Worm (Caenorhabditis elegans) whole organism, L4 larva: ENCODE results near the gene srx-112.

Experiments used
- T20F7.1 ChIP-seq: fragments of 200-800 bp; sonication (Bioruptor generic); optimal IDR thresholded peaks from 2 replicates; lab custom pipeline; 2018; ENCODE audit warnings: mild to moderate bottlenecking, missing genetic modification characterization, missing compliant biosample characterization
- Y5F2A.4 ChIP-seq: fragments of 200-800 bp; sonication (Bioruptor generic); optimal IDR thresholded peaks from 2 replicates; lab custom pipeline; 2018; ENCODE audit warnings: mild to moderate bottlenecking, missing genetic modification characterization, missing compliant biosample characterization
- Y75B8A.6 ChIP-seq: fragments of 200-800 bp; sonication (Bioruptor generic); IDR thresholded peaks from 2 replicates; pipeline ENCODE4 v1.3.6; 2022; ENCODE audit warnings: missing genetic modification reagents, missing genetic modification characterization, missing compliant biosample characterization
- ZK337.2 ChIP-seq: fragments of 200-800 bp; sonication (Bioruptor generic); IDR thresholded peaks from 2 replicates; pipeline ENCODE4 v1.3.6; 2022; ENCODE audit warnings: missing genetic modification reagents, missing genetic modification characterization, missing compliant biosample characterization
- ZK546.5 ChIP-seq, 2 experiments: sonication (generic microtip); optimal IDR thresholded peaks; 2 replicates each; lab custom pipeline; 2017; ENCODE audit warnings: missing biosample characterization in 2 of 2, missing genetic modification characterization in 2 of 2
- aha-1 ChIP-seq: fragments of 150-350 bp; peaks from one replicate; lab custom pipeline; 2014; ENCODE audit warnings: missing biosample characterization, missing genetic modification characterization
- attf-4 ChIP-seq: sonication (generic microtip); optimal IDR thresholded peaks from 3 replicates; lab custom pipeline; 2017; ENCODE audit warnings: missing biosample characterization, missing genetic modification characterization
- ceh-44 ChIP-seq: fragments of 200-800 bp; sonication (Bioruptor generic); IDR thresholded peaks from 2 replicates; pipeline ENCODE4 v1.3.6; 2022; ENCODE audit warnings: missing genetic modification reagents, missing genetic modification characterization, missing compliant biosample characterization
- ceh-62 ChIP-seq: sonication (generic microtip); optimal IDR thresholded peaks from 2 replicates; lab custom pipeline; 2017; ENCODE audit warnings: missing biosample characterization, missing genetic modification characterization
- daf-12 ChIP-seq: fragments of 150-350 bp; optimal IDR thresholded peaks from 2 replicates; lab custom pipeline; 2014; ENCODE audit warnings: missing biosample characterization, missing genetic modification reagents, missing genetic modification characterization
- daf-19 ChIP-seq: fragments of 200-800 bp; sonication (Bioruptor generic); conservative IDR thresholded peaks from 2 replicates; pipeline ENCODE4 v1.3.6; 2022; ENCODE audit warnings: missing genetic modification characterization, missing compliant biosample characterization
- dmd-6 ChIP-seq: fragments of 200-800 bp; sonication (Bioruptor generic); IDR thresholded peaks from 2 replicates; pipeline ENCODE4 v1.3.6; 2022; ENCODE audit warnings: missing genetic modification reagents, missing genetic modification characterization, missing compliant biosample characterization
- dmd-9 ChIP-seq: fragments of 200-800 bp; sonication (Bioruptor generic); IDR thresholded peaks from 2 replicates; pipeline ENCODE4 v1.3.6; 2022; ENCODE audit warnings: missing genetic modification reagents, missing genetic modification characterization, missing compliant biosample characterization
- egl-27 ChIP-seq: sonication (generic microtip); optimal IDR thresholded peaks from 3 replicates; lab custom pipeline; 2017; ENCODE audit warnings: missing biosample characterization, missing genetic modification reagents, missing genetic modification characterization
- egl-43 ChIP-seq: fragments of 200-800 bp; sonication (Bioruptor generic); IDR thresholded peaks from 2 replicates; pipeline ENCODE4 v1.3.6; 2022; ENCODE audit warnings: missing genetic modification reagents, missing genetic modification characterization, missing compliant biosample characterization
- fos-1 ChIP-seq: fragments of 150-350 bp; optimal IDR thresholded peaks from 2 replicates; lab custom pipeline; 2014; ENCODE audit warnings: missing biosample characterization, missing genetic modification characterization
- gei-8 ChIP-seq: fragments of 200-800 bp; sonication (Bioruptor generic); optimal IDR thresholded peaks from 2 replicates; lab custom pipeline; 2018; ENCODE audit warnings: mild to moderate bottlenecking, missing genetic modification characterization, missing compliant biosample characterization
- lin-1 ChIP-seq: fragments of 200-800 bp; sonication (Bioruptor generic); IDR thresholded peaks from 2 replicates; pipeline ENCODE4 v1.3.6; 2022; ENCODE audit warnings: missing genetic modification reagents, missing genetic modification characterization, missing compliant biosample characterization
- lin-29 ChIP-seq: fragments of 200-800 bp; sonication (Bioruptor generic); IDR thresholded peaks from 2 replicates; pipeline ENCODE4 v1.3.6; 2022; ENCODE audit warnings: missing genetic modification reagents, missing genetic modification characterization, missing compliant biosample characterization
- lin-39 ChIP-seq: fragments of 150-350 bp; optimal IDR thresholded peaks from 2 replicates; lab custom pipeline; 2014; ENCODE audit warnings: missing biosample characterization, missing genetic modification reagents, missing genetic modification characterization
- madf-5 ChIP-seq, 2 experiments: fragments of 200-800 bp; sonication (Bioruptor generic); IDR thresholded peaks; 2 replicates each; pipeline ENCODE4 v1.3.6; 2022; ENCODE audit warnings: missing compliant biosample characterization in 2 of 2, missing genetic modification characterization in 2 of 2
- mdt-29 ChIP-seq: fragments of 200-800 bp; sonication (Bioruptor generic); IDR thresholded peaks from 2 replicates; pipeline ENCODE4 v1.3.6; 2022; ENCODE audit warnings: missing genetic modification reagents, missing genetic modification characterization, missing compliant biosample characterization
- nhr-111 ChIP-seq: fragments of 200-800 bp; sonication (Bioruptor generic); optimal IDR thresholded peaks from 2 replicates; lab custom pipeline; 2018; ENCODE audit warnings: mild to moderate bottlenecking, missing genetic modification characterization, missing compliant biosample characterization
- nhr-25 ChIP-seq: sonication (generic microtip); optimal IDR thresholded peaks from 2 replicates; lab custom pipeline; 2017; ENCODE audit warnings: missing genetic modification characterization, mild to moderate bottlenecking, missing compliant biosample characterization, antibody characterized with exemption, moderate library complexity, borderline replicate concordance; ENCODE audit not compliant: insufficient read depth
- nhr-28 ChIP-seq: fragments of 150-350 bp; optimal IDR thresholded peaks from 2 replicates; lab custom pipeline; 2014; ENCODE audit warnings: missing biosample characterization, missing genetic modification characterization
- nhr-42 ChIP-seq: fragments of 200-800 bp; sonication (Bioruptor generic); IDR thresholded peaks from 2 replicates; pipeline ENCODE4 v1.3.6; 2022; ENCODE audit warnings: missing genetic modification characterization, missing compliant biosample characterization
- nhr-6 ChIP-seq: fragments of 150-350 bp; optimal IDR thresholded peaks from 2 replicates; lab custom pipeline; 2014; ENCODE audit warnings: missing biosample characterization, missing genetic modification characterization
- pha-4 ChIP-seq, 2 experiments: fragments of 150-350 bp in 1 of 2; fragments of 200-800 bp in 1 of 2; sonication (Bioruptor generic) in 1 of 2; IDR thresholded peaks in 1 of 2; optimal IDR thresholded peaks in 1 of 2; 2 replicates each; pipeline versions ENCODE4 v1.3.6 to Lab custom; 2014 to 2022; ENCODE audit warnings: missing genetic modification characterization in 2 of 2, missing genetic modification reagents in 2 of 2, missing biosample characterization in 1 of 2, missing compliant biosample characterization in 1 of 2
- snpc-4 ChIP-seq: fragments of 150-350 bp; optimal IDR thresholded peaks from 2 replicates; lab custom pipeline; 2014; ENCODE audit warnings: missing biosample characterization, missing genetic modification characterization
- tag-97 ChIP-seq: fragments of 200-800 bp; sonication (Bioruptor generic); IDR thresholded peaks from 2 replicates; pipeline ENCODE4 v1.3.6; 2022; ENCODE audit warnings: missing genetic modification characterization, missing compliant biosample characterization
- tra-1 ChIP-seq: fragments of 200-800 bp; sonication (Bioruptor generic); IDR thresholded peaks from 2 replicates; pipeline ENCODE4 v1.3.6; 2022; ENCODE audit warnings: missing genetic modification reagents, missing genetic modification characterization, missing compliant biosample characterization
- unc-39 ChIP-seq: sonication (generic microtip); optimal IDR thresholded peaks from 2 replicates; lab custom pipeline; 2017; ENCODE audit warnings: missing biosample characterization, missing genetic modification characterization
- unc-62 ChIP-seq, 3 experiments: fragments of 150-350 bp in 1 of 3; sonication (generic microtip); optimal IDR thresholded peaks in 2 of 3; peaks in 1 of 3; 1 replicate in 1 of 3; 2 replicates in 2 of 3; lab custom pipeline; 2014 to 2017; ENCODE audit warnings: missing biosample characterization in 3 of 3, missing genetic modification characterization in 3 of 3, missing genetic modification reagents in 3 of 3, missing genotype in 1 of 3
- zag-1 ChIP-seq: fragments of 150-350 bp; optimal IDR thresholded peaks from 2 replicates; lab custom pipeline; 2014; ENCODE audit warnings: missing biosample characterization, missing genetic modification characterization
- zip-2 ChIP-seq: fragments of 150-350 bp; optimal IDR thresholded peaks from 2 replicates; lab custom pipeline; 2014; ENCODE audit warnings: missing biosample characterization, missing genetic modification characterization

srx-112 gene

DNA sequence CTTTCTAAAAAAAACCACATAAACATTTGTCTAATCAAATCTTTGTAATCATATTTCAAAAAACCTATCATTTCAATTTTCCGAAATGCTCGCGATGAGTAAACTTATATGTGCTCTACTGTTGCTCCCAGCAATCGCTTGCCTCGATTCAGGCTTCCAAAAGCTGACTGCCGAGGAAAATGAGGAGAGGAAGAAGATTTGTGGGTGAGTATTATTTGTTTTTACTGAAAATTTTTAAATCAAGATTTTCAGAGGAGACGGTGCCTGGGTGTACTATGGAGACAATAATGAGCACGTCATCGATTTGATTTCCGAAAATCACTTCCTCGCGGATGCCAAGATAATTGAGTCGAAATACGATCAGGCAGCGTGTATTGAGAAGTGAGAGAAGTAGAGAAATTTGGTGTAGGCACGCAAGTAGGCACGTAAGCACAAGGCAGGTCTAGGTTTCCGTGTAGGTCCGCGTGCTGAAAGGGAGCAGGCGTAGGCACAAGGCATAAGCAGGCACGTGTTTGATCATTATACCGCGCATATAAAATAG is 40.1 kb downstream of the srx-112 start, which contains the start of gene C46E10.1:
C46E10.1 (plus strand) TSS at position 51 of the 541 bp plus-strand sequence.
- no peak for TF ChIP-seq nhr-42 (GFP tag; lab: Robert Waterston, UW)
- TF ChIP-seq aha-1 (tag; lab: Kevin White, UChicago), result peak; percentile 90

DNA sequence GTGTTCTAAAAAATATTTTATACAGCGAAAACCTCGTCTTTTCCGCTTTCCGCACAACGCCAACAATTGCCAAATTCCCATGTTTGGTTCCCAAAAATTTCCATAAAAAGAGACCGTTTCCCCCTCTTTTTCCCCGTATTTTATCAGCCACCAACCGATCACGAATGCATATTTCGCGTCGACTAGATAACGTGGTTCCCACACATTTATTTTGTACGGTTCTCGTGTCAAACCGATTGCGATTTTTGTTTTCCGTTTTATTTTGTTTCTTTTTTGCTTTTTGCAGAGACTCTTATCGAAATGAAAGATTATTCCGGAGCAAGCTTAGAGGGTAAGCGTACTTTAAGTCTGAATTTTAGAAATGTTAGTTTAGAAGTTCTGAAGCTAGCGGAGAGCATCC is 43.4 kb downstream of the srx-112 start, which contains the start of gene C46E10.3:
C46E10.3 (plus strand) TSS at position 301 of the 400 bp plus-strand sequence.
- no peak for TF ChIP-seq ceh-62 (tag; lab: Kevin White, UChicago)
- no peak for TF ChIP-seq tra-1 (GFP tag; lab: Robert Waterston, UW)
- no peak for TF ChIP-seq Y75B8A.6
- no peak for TF ChIP-seq lin-39 (tag; lab: Kevin White, UChicago)
- no peak for TF ChIP-seq nhr-111 (GFP tag; lab: Kevin White, UChicago)
- TF ChIP-seq zip-2 (tag; lab: Kevin White, UChicago), result no peak
- TF ChIP-seq dmd-9 (GFP tag; lab: Robert Waterston, UW), result no peak
- TF ChIP-seq egl-43, result no peak
- TF ChIP-seq unc-39, result no peak
- TF ChIP-seq egl-27, result no peak
- TF ChIP-seq mdt-29 (GFP tag; lab: Robert Waterston, UW), result no peak
- TF ChIP-seq fos-1, result no peak
- no peak for TF ChIP-seq madf-5 (GFP tag; IDR thresholded peaks at IDR 0.05; lab: Robert Waterston, UW)
- TF ChIP-seq nhr-28 (tag; lab: Kevin White, UChicago), result no peak
- TF ChIP-seq attf-4, result no peak
- TF ChIP-seq daf-19 (GFP tag; lab: Robert Waterston, UW), result no peak
- no peak for TF ChIP-seq daf-12 (tag; lab: Kevin White, UChicago)
- no peak for TF ChIP-seq ZK546.5 (tag; optimal IDR thresholded peaks at IDR 0.05; lab: Kevin White, UChicago)
- no peak for TF ChIP-seq pha-4 (GFP tag; IDR thresholded peaks at IDR 0.05; lab: Robert Waterston, UW)
- no peak for TF ChIP-seq pha-4 (tag; optimal IDR thresholded peaks at IDR 0.05; lab: Kevin White, UChicago)
- no peak for TF ChIP-seq tag-97 (GFP tag; lab: Robert Waterston, UW)
- TF ChIP-seq, all 104 proteins: peak for 0

DNA sequence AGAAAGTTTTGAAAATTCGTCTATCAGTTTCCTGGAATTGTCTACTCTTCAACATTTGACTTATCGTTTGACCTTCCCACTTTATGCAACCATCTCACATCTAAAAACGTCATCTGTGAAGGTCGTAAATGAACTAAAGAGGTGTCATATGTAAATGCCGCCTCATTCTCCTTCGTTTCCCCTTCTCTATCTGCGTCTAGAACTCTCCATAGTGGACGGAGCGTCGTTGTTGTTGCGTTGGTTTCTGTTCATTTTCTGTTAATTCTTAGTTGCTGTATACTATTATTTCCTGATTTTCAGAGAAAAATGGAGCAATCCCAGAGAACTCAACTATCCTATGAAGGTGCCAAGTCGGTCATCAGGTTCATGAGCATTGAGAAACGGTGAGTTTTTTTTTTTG is 47.4 kb downstream of the srx-112 start, which contains the start of gene fbxc-52:
fbxc-52 (plus strand) TSS at position 301 of the 400 bp plus-strand sequence.
- TF ChIP-seq unc-62 (GFP tag; optimal IDR thresholded peaks at IDR 0.05 in 1 of 2; lab: Kevin White, UChicago) (no peak), unc-62 (tag; optimal IDR thresholded peaks at IDR 0.05; lab: Kevin White, UChicago) (no peak)

DNA sequence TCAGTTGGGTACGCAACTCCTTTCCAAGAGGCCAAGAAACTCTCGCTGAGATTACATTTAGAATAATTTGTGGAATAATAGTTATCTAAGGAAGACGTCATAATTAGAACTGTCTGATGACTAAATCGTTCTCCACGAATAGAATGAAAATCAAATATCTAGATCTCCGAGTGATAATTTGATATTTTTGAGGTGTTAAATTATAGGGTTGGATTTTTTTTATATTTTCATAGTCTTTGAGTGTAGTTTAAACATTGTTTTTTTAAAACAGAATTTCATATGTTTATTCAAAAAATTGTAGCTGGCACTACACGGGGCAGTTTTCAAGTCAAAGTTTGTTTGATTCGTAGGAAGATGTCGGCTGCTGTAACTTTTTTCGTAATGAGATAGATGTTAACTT is 47.9 kb downstream of the srx-112 start, which contains the start of gene srh-99:
srh-99 (minus strand) TSS at position 101 of the 400 bp plus-strand sequence.
- TF ChIP-seq nhr-42 (GFP tag; lab: Robert Waterston, UW) (no peak), unc-39 (no peak), nhr-25 (no peak), nhr-6 (tag; lab: Kevin White, UChicago) (no peak), Y5F2A.4 (no peak), ZK337.2 (GFP tag; lab: Robert Waterston, UW) (no peak), zip-2 (tag; lab: Kevin White, UChicago) (no peak), T20F7.1 (GFP tag; lab: Kevin White, UChicago) (no peak), lin-29 (GFP tag; lab: Robert Waterston, UW) (no peak), zag-1 (tag; lab: Kevin White, UChicago) (no peak), ceh-44 (GFP tag; lab: Robert Waterston, UW) (no peak), snpc-4 (no peak), gei-8 (GFP tag; lab: Kevin White, UChicago) (no peak)
- TF ChIP-seq, all 104 proteins: peak for 0

DNA sequence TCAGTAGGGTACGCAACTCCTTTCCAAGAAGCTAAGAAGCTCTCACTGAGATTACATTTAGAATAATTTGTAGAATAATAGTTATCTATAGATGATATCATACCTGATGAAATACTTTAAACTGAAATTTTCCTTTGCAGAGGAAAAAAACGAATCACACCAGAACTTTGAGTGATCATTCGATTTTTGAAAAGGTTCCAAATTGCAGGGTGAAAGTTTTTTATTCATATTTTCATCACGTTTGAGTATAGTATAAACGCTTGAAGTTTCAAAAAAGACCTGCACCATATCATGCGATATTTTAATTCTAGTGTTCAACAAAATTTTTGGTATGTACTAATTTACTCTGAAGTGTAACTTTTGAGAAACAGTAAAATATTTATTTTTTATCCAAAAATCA is 49.8 kb downstream of the srx-112 start, which contains the start of gene srh-100:
srh-100 (minus strand) TSS at position 101 of the 400 bp plus-strand sequence.
- TF ChIP-seq lin-1 (GFP tag; lab: Robert Waterston, UW) (no peak), nhr-6 (tag; lab: Kevin White, UChicago) (no peak), dmd-6 (GFP tag; lab: Robert Waterston, UW) (no peak)
